Fruit fly (Drosophila melanogaster) whole organism, embryonic: ENCODE measurements around the gene RpL18.

ENCODE experiments used
- Antp ChIP-seq: fragments of 200-800 bp; sonication (Bioruptor generic); optimal IDR thresholded peaks from 3 replicates; lab custom pipeline; 2016; ENCODE audit warnings: missing biosample characterization, missing genetic modification characterization
- Atf-2 ChIP-seq: fragments of 200-800 bp; sonication (Bioruptor generic); optimal IDR thresholded peaks from 2 replicates; lab custom pipeline; 2016; ENCODE audit warnings: missing biosample characterization, missing genetic modification characterization
- B-H1 ChIP-seq: fragments of 200-800 bp; sonication (Bioruptor generic); IDR thresholded peaks from 3 replicates; pipeline ENCODE4 v1.3.6; 2022; ENCODE audit warnings: missing biosample characterization, missing genetic modification characterization
- Bdp1 ChIP-seq: fragments of 200-800 bp; sonication (Bioruptor generic); optimal IDR thresholded peaks from 3 replicates; lab custom pipeline; 2016; ENCODE audit warnings: missing biosample characterization, missing genetic modification characterization
- Bgb ChIP-seq: fragments of 200-800 bp; sonication (Bioruptor generic); IDR thresholded peaks from 2 replicates; pipeline ENCODE4 v1.3.6; 2022; ENCODE audit warnings: missing biosample characterization, missing genetic modification characterization; ENCODE audit not compliant: partially characterized antibody
- Blimp-1 ChIP-seq: fragments of 200-800 bp; sonication (Bioruptor generic); optimal IDR thresholded peaks from 3 replicates; lab custom pipeline; 2018; ENCODE audit warnings: missing biosample characterization, missing genetic modification characterization, mild to moderate bottlenecking, moderate library complexity, missing genetic modification reagents
- CG10462 ChIP-seq: fragments of 200-800 bp; sonication (Bioruptor generic); optimal IDR thresholded peaks from 2 replicates; lab custom pipeline; 2016; ENCODE audit warnings: missing biosample characterization, missing genetic modification characterization
- CG10654 ChIP-seq: fragments of 200-800 bp; sonication (Bioruptor generic); optimal IDR thresholded peaks from 2 replicates; lab custom pipeline; 2016; ENCODE audit warnings: missing biosample characterization, missing genetic modification characterization
- CG12299 ChIP-seq: fragments of 200-800 bp; sonication (Bioruptor generic); optimal IDR thresholded peaks from 2 replicates; lab custom pipeline; 2018; ENCODE audit warnings: missing biosample characterization, mild to moderate bottlenecking, missing genetic modification characterization
- CG12942 ChIP-seq: fragments of 200-800 bp; sonication (Bioruptor generic); optimal IDR thresholded peaks from 3 replicates; lab custom pipeline; 2016; ENCODE audit warnings: missing biosample characterization, missing genetic modification characterization
- CG13296 ChIP-seq: fragments of 200-800 bp; sonication (Bioruptor generic); optimal IDR thresholded peaks from 3 replicates; lab custom pipeline; 2018; ENCODE audit warnings: missing biosample characterization, mild to moderate bottlenecking, missing genetic modification characterization
- CG14050 ChIP-seq: fragments of 200-800 bp; sonication (Bioruptor generic); IDR thresholded peaks from 3 replicates; pipeline ENCODE4 v1.3.6; 2022; ENCODE audit warnings: missing biosample characterization, missing genetic modification characterization
- CG14965 ChIP-seq: fragments of 200-800 bp; sonication (Bioruptor generic); optimal IDR thresholded peaks from 2 replicates; lab custom pipeline; 2016; ENCODE audit warnings: missing biosample characterization, missing genetic modification characterization, borderline replicate concordance
- CG16815 ChIP-seq: fragments of 200-800 bp; sonication (Bioruptor generic); optimal IDR thresholded peaks from 3 replicates; lab custom pipeline; 2017; ENCODE audit warnings: missing biosample characterization, mild to moderate bottlenecking, missing genetic modification characterization
- CG17361 ChIP-seq: fragments of 200-800 bp; sonication (Bioruptor generic); IDR thresholded peaks from 3 replicates; pipeline ENCODE4 v1.3.6; 2022; ENCODE audit warnings: missing biosample characterization, missing genetic modification characterization
- CG2129 ChIP-seq: fragments of 200-800 bp; sonication (Bioruptor generic); IDR thresholded peaks from 2 replicates; pipeline ENCODE4 v1.3.6; 2022; ENCODE audit warnings: missing biosample characterization, missing genetic modification characterization; ENCODE audit not compliant: partially characterized antibody
- CG2199 ChIP-seq: fragments of 200-800 bp; sonication (Bioruptor generic); IDR thresholded peaks from 3 replicates; pipeline ENCODE4 v1.3.6; 2022; ENCODE audit warnings: missing biosample characterization, missing genetic modification characterization
- CG31365 ChIP-seq: fragments of 200-800 bp; sonication (Bioruptor generic); optimal IDR thresholded peaks from 2 replicates; lab custom pipeline; 2018; ENCODE audit warnings: missing biosample characterization, mild to moderate bottlenecking, missing genetic modification characterization
- CG33557 ChIP-seq: fragments of 200-800 bp; sonication (Bioruptor generic); optimal IDR thresholded peaks from 2 replicates; lab custom pipeline; 2019; ENCODE audit warnings: missing biosample characterization, mild to moderate bottlenecking, missing genetic modification characterization, moderate library complexity
- CG34422 ChIP-seq: fragments of 200-800 bp; sonication (Bioruptor generic); IDR thresholded peaks from 3 replicates; pipeline ENCODE4 v1.3.6; 2022; ENCODE audit warnings: missing biosample characterization, missing genetic modification characterization
- CG6272 ChIP-seq: fragments of 200-800 bp; sonication (Bioruptor generic); IDR thresholded peaks from 2 replicates; pipeline ENCODE4 v1.3.6; 2022; ENCODE audit warnings: missing biosample characterization, missing genetic modification characterization
- CG6689 ChIP-seq: fragments of 200-800 bp; sonication (Bioruptor generic); IDR thresholded peaks from 2 replicates; pipeline ENCODE4 v1.3.6; 2022; ENCODE audit warnings: missing biosample characterization, missing genetic modification characterization
- CG8478 ChIP-seq: fragments of >200 bp; optimal IDR thresholded peaks from 2 replicates; lab custom pipeline; 2018
- CG9876 ChIP-seq: fragments of 200-800 bp; sonication (Bioruptor generic); optimal IDR thresholded peaks from 2 replicates; lab custom pipeline; 2016; ENCODE audit warnings: missing biosample characterization, missing genetic modification characterization
- Camta ChIP-seq: fragments of 200-800 bp; sonication (Bioruptor generic); optimal IDR thresholded peaks from 2 replicates; lab custom pipeline; 2016; ENCODE audit warnings: missing biosample characterization, missing genetic modification characterization
- Dad ChIP-seq: fragments of 200-800 bp; sonication (Bioruptor generic); optimal IDR thresholded peaks from 3 replicates; lab custom pipeline; 2016; ENCODE audit warnings: missing biosample characterization, missing genetic modification characterization
- Dbx ChIP-seq: fragments of 200-800 bp; sonication (Bioruptor generic); IDR thresholded peaks from 3 replicates; pipeline ENCODE4 v1.3.6; 2022; ENCODE audit warnings: missing biosample characterization, missing genetic modification characterization
- Eip74EF ChIP-seq, 2 experiments: fragments of 200-800 bp in 1 of 2; fragments of >200 bp in 1 of 2; sonication (Bioruptor generic) in 1 of 2; optimal IDR thresholded peaks; 2 replicates each; lab custom pipeline; 2017 to 2019; ENCODE audit warnings: missing biosample characterization in 2 of 2, missing genetic modification characterization in 2 of 2, mild to moderate bottlenecking in 1 of 2, moderate library complexity in 1 of 2
- Fer3 ChIP-seq: fragments of 200-800 bp; sonication (Bioruptor generic); optimal IDR thresholded peaks from 2 replicates; lab custom pipeline; 2018; ENCODE audit warnings: missing biosample characterization, mild to moderate bottlenecking, missing genetic modification characterization, moderate library complexity
- HmgD ChIP-seq: fragments of 200-800 bp; sonication (Bioruptor generic); optimal IDR thresholded peaks from 3 replicates; lab custom pipeline; 2016; ENCODE audit warnings: missing biosample characterization, missing genetic modification characterization
- Hr3 ChIP-seq: fragments of 200-800 bp; sonication (Bioruptor generic); optimal IDR thresholded peaks from 3 replicates; lab custom pipeline; 2016; ENCODE audit warnings: missing biosample characterization, missing genetic modification characterization
- Lpt ChIP-seq: fragments of >200 bp; optimal IDR thresholded peaks from 2 replicates; lab custom pipeline; 2018; ENCODE audit warnings: missing biosample characterization, missing genetic modification characterization
- Opbp ChIP-seq: fragments of 200-800 bp; sonication (Bioruptor generic); IDR thresholded peaks from 3 replicates; pipeline ENCODE4 v1.3.6; 2022; ENCODE audit warnings: missing biosample characterization, missing genetic modification characterization; ENCODE audit not compliant: partially characterized antibody
- Rfx ChIP-seq: fragments of 200-800 bp; sonication (Bioruptor generic); IDR thresholded peaks from 2 replicates; pipeline ENCODE4 v1.3.6; 2022; ENCODE audit warnings: missing biosample characterization, missing genetic modification characterization
- Rx ChIP-seq: fragments of 200-800 bp; sonication (Bioruptor generic); IDR thresholded peaks from 2 replicates; pipeline ENCODE4 v1.3.6; 2022; ENCODE audit warnings: missing biosample characterization, missing genetic modification characterization
- Scr ChIP-seq: fragments of 200-800 bp; sonication (Bioruptor generic); IDR thresholded peaks from 2 replicates; pipeline ENCODE4 v1.3.6; 2022; ENCODE audit warnings: missing biosample characterization, missing genetic modification characterization; ENCODE audit not compliant: partially characterized antibody
- Sox102F ChIP-seq: fragments of 200-800 bp; sonication (Bioruptor generic); optimal IDR thresholded peaks from 2 replicates; lab custom pipeline; 2018; ENCODE audit warnings: missing biosample characterization, mild to moderate bottlenecking, missing genetic modification characterization, moderate library complexity
- amos ChIP-seq: fragments of 200-800 bp; sonication (Bioruptor generic); IDR thresholded peaks from 2 replicates; pipeline ENCODE4 v1.3.6; 2022; ENCODE audit warnings: missing biosample characterization, missing genetic modification characterization; ENCODE audit not compliant: partially characterized antibody
- corto ChIP-seq: fragments of 200-800 bp; sonication (Bioruptor generic); optimal IDR thresholded peaks from 2 replicates; lab custom pipeline; 2016; ENCODE audit warnings: missing biosample characterization, mild to moderate bottlenecking, missing genetic modification characterization, moderate library complexity
- crc ChIP-seq: fragments of 200-800 bp; sonication (Bioruptor generic); optimal IDR thresholded peaks from 2 replicates; lab custom pipeline; 2016; ENCODE audit warnings: missing biosample characterization, missing genetic modification characterization
- dysf ChIP-seq: fragments of 200-800 bp; sonication (Bioruptor generic); IDR thresholded peaks from 3 replicates; pipeline ENCODE4 v1.3.6; 2022; ENCODE audit warnings: missing biosample characterization, missing genetic modification characterization
- en ChIP-seq: fragments of 200-800 bp; sonication (Bioruptor generic); optimal IDR thresholded peaks from 2 replicates; lab custom pipeline; 2016; ENCODE audit warnings: missing biosample characterization, missing genetic modification characterization
- fd102C ChIP-seq: fragments of 200-800 bp; sonication (Bioruptor generic); optimal IDR thresholded peaks from 2 replicates; lab custom pipeline; 2018; ENCODE audit warnings: missing biosample characterization, mild to moderate bottlenecking, missing genetic modification characterization, moderate library complexity
- ftz-f1 ChIP-seq: fragments of 200-800 bp; sonication (Bioruptor generic); optimal IDR thresholded peaks from 2 replicates; lab custom pipeline; 2016; ENCODE audit warnings: missing biosample characterization, missing genetic modification characterization
- h ChIP-seq: fragments of >200 bp; optimal IDR thresholded peaks from 2 replicates; lab custom pipeline; 2017
- hth ChIP-seq: fragments of >200 bp; optimal IDR thresholded peaks from 2 replicates; lab custom pipeline; 2017; ENCODE audit warnings: inconsistent platforms
- pum ChIP-seq: fragments of 200-800 bp; sonication (Bioruptor generic); optimal IDR thresholded peaks from 2 replicates; lab custom pipeline; 2016; ENCODE audit warnings: missing biosample characterization, missing genetic modification characterization
- ro ChIP-seq: fragments of 200-800 bp; sonication (Bioruptor generic); IDR thresholded peaks from 2 replicates; pipeline ENCODE4 v1.3.6; 2022; ENCODE audit warnings: missing biosample characterization, missing genetic modification characterization
- row ChIP-seq: fragments of 200-800 bp; sonication (Bioruptor generic); IDR thresholded peaks from 3 replicates; pipeline ENCODE4 v1.3.6; 2022; ENCODE audit warnings: missing biosample characterization, missing genetic modification characterization
- schlank ChIP-seq: fragments of 200-800 bp; sonication (Bioruptor generic); optimal IDR thresholded peaks from 2 replicates; lab custom pipeline; 2018; ENCODE audit warnings: missing biosample characterization, mild to moderate bottlenecking, missing genetic modification characterization
- tin ChIP-seq: fragments of 200-800 bp; sonication (Bioruptor generic); optimal IDR thresholded peaks from 3 replicates; lab custom pipeline; 2016; ENCODE audit warnings: missing biosample characterization, missing genetic modification characterization
- tio ChIP-seq: fragments of 200-800 bp; sonication (Bioruptor generic); optimal IDR thresholded peaks from 2 replicates; lab custom pipeline; 2017; ENCODE audit warnings: missing biosample characterization, missing genetic modification characterization, inconsistent platforms

The RpL18 gene

DNA sequence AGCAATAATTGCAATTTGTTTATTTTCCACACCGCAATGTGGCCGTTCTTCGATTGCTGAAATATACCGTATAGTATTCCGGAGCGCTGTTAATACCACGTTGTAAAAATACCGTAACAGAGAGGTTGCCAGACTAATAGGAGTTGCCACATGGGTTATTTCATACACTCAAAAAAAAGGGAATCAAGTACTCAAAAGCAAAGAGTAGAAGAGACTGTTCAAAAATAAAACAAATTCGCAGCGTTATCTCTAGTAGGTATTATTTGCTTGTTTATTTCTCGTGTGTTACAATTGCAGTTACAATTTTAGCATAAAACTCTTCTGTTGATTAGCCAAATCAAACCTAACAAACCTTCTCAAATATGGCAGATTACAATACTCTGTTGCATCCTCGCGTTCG, 9.3 kb upstream of the RpL18 start, which contains the start of gene MED4 (continued):
- peak; percentile 21 for TF ChIP-seq CG10462 (GFP tag; lab: Kevin White, UChicago)
- peak; percentile 70 for TF ChIP-seq Hr3 (GFP tag; lab: Kevin White, UChicago)
- TF ChIP-seq CG14050, result peak; percentile 38; the same call in 1 of the 3 replicates
- TF ChIP-seq ro (GFP tag; lab: Robert Waterston, UW), result no peak
- peak; percentile 87 for TF ChIP-seq CG9876 (GFP tag; lab: Kevin White, UChicago)
- peak; percentile 48; the same call in 1 of the 3 replicates for TF ChIP-seq Opbp
- peak; percentile 37 for TF ChIP-seq CG33557
- TF ChIP-seq Atf-2, result peak; percentile 83
- TF ChIP-seq CG34422 (GFP tag; lab: Robert Waterston, UW), result peak; percentile 92
- TF ChIP-seq HmgD, result peak; percentile 94
- TF ChIP-seq CG12942 (GFP tag; lab: Kevin White, UChicago), result peak; percentile 83
- peak; percentile 83 for TF ChIP-seq pum (GFP tag; lab: Kevin White, UChicago)
- TF ChIP-seq Dbx, result peak; percentile 83
- peak; percentile 51 for TF ChIP-seq schlank (tag; lab: Kevin White, UChicago)
- TF ChIP-seq CG2199 (GFP tag; lab: Robert Waterston, UW), result peak; percentile 70; the same call in 2 of the 3 replicates
- TF ChIP-seq CG16815, result peak; percentile 50
- TF ChIP-seq Sox102F (GFP tag; lab: Kevin White, UChicago), result peak; percentile 75
- TF ChIP-seq Bgb (GFP tag; lab: Robert Waterston, UW), result peak; percentile 42
- TF ChIP-seq CG17361, result peak; percentile 66
- TF ChIP-seq hth, result no peak
- TF ChIP-seq CG31365 (tag; lab: Kevin White, UChicago), result no peak
- TF ChIP-seq Camta (GFP tag; lab: Kevin White, UChicago), result peak; percentile 81
- peak; percentile 77 for TF ChIP-seq CG10654 (GFP tag; lab: Kevin White, UChicago)
- TF ChIP-seq amos (GFP tag; lab: Robert Waterston, UW), result peak; percentile 39; the same call in 1 of the 2 replicates
- TF ChIP-seq CG8478 (lab: Kevin White, UChicago), result no peak
- TF ChIP-seq Rx (GFP tag; lab: Robert Waterston, UW), result peak; percentile 62
- TF ChIP-seq tin (GFP tag; lab: Kevin White, UChicago), result peak; percentile 84
- peak; percentile 60 for TF ChIP-seq CG13296 (GFP tag; lab: Kevin White, UChicago)
- 0 out of 2 replicates have a peak, but pooled peaks have one; percentile 53 for TF ChIP-seq CG6689 (GFP tag; lab: Robert Waterston, UW)
- TF ChIP-seq h (lab: Kevin White, UChicago), result no peak
- peak; percentile 69 for TF ChIP-seq CG12299 (tag; lab: Kevin White, UChicago)
- TF ChIP-seq tio (GFP tag; lab: Kevin White, UChicago), result no peak
- no peak for TF ChIP-seq CG2129 (GFP tag; lab: Robert Waterston, UW)
- TF ChIP-seq CG14965 (GFP tag; lab: Kevin White, UChicago), result no peak
- peak; percentile 59 for TF ChIP-seq crc
- TF ChIP-seq row (GFP tag; lab: Robert Waterston, UW), result peak; percentile 83
- TF ChIP-seq Blimp-1 (GFP tag; lab: Kevin White, UChicago), result peak; percentile 63
- TF ChIP-seq Lpt (GFP tag; lab: Kevin White, UChicago), result no peak
- TF ChIP-seq Bdp1 (GFP tag; lab: Kevin White, UChicago), result peak; percentile 38
- TF ChIP-seq Scr, result no peak
- peak; percentile 89 for TF ChIP-seq Rfx (GFP tag; lab: Robert Waterston, UW)
- TF ChIP-seq Antp (GFP tag; lab: Kevin White, UChicago), result peak; percentile 91
- TF ChIP-seq Eip74EF (GFP tag; optimal IDR thresholded peaks at IDR 0.05; lab: Kevin White, UChicago), result peak in 1 of 2 experiments; percentile 26
- peak; percentile 54; the same call in 1 of the 2 replicates for TF ChIP-seq CG6272
- TF ChIP-seq corto (GFP tag; lab: Kevin White, UChicago), result no peak
- peak; percentile 68 for TF ChIP-seq Fer3
- peak; percentile 76 for TF ChIP-seq en
- peak; percentile 43; the same call in 2 of the 3 replicates for TF ChIP-seq B-H1 (GFP tag; lab: Robert Waterston, UW)
- peak; percentile 61 for TF ChIP-seq Dad
- no peak for TF ChIP-seq fd102C (GFP tag; lab: Kevin White, UChicago)
- peak; percentile 78 for TF ChIP-seq dysf
- no peak for TF ChIP-seq ftz-f1 (GFP tag; lab: Kevin White, UChicago)
